Fruit fly (Drosophila melanogaster): Measurements from ENCODE around the gene comm2.
A peak's percentile ranks its signal among the peaks of the same experiment; 100 is the strongest.

comm2 gene

dm6 chr3L:15700338-15700966, 802 bp upstream of the comm2 start (continued):
- no peak for TF ChIP-seq lov (optimal IDR thresholded peaks at IDR 0.05)
- no peak for TF ChIP-seq lov (GFP tag; IDR thresholded peaks at IDR 0.05)
- TF ChIP-seq NK7.1 (GFP tag; optimal IDR thresholded peaks at IDR 0.05) = no peak
- no peak for TF ChIP-seq pfk (GFP tag; optimal IDR thresholded peaks at IDR 0.05)
- TF ChIP-seq CG14667 (GFP tag; IDR thresholded peaks at IDR 0.05) = no peak
- TF ChIP-seq Atf-2 (GFP tag; optimal IDR thresholded peaks at IDR 0.05) = no peak
- no peak for TF ChIP-seq Atf3 (GFP tag; optimal IDR thresholded peaks at IDR 0.05)
- peak; percentile 56 for TF ChIP-seq gcm (GFP tag; optimal IDR thresholded peaks at IDR 0.05)
- TF ChIP-seq CG2199 (GFP tag; IDR thresholded peaks at IDR 0.05) = 0 out of 3 replicates have a peak, but pooled peaks have one; percentile 44
- no peak for TF ChIP-seq CG11085 (GFP tag; IDR thresholded peaks at IDR 0.05)
- no peak for TF ChIP-seq CG5953 (GFP tag; IDR thresholded peaks at IDR 0.05)
- TF ChIP-seq CG1602 (GFP tag; optimal IDR thresholded peaks at IDR 0.05) = peak; percentile 40
- no peak for TF ChIP-seq Scr (GFP tag; IDR thresholded peaks at IDR 0.05; ENCODE audit: partially characterized antibody)
- TF ChIP-seq wdn (GFP tag; IDR thresholded peaks at IDR 0.05) = no peak
- no peak for TF ChIP-seq schlank (tag; optimal IDR thresholded peaks at IDR 0.05)
- no peak for TF ChIP-seq caup (GFP tag; optimal IDR thresholded peaks at IDR 0.05; ENCODE audit: severe bottlenecking)
- TF ChIP-seq sima (GFP tag; optimal IDR thresholded peaks at IDR 0.05) = no peak
- no peak for TF ChIP-seq gsb (GFP tag; IDR thresholded peaks at IDR 0.05)
- no peak for TF ChIP-seq CG32772 (GFP tag; IDR thresholded peaks at IDR 0.05)
- no peak for TF ChIP-seq fu2 (GFP tag; optimal IDR thresholded peaks at IDR 0.05)
- no peak for TF ChIP-seq ro (GFP tag; IDR thresholded peaks at IDR 0.05)
- no peak for TF ChIP-seq org-1 (GFP tag; optimal IDR thresholded peaks at IDR 0.05)
- peak; percentile 32 for TF ChIP-seq Hsf (GFP tag; optimal IDR thresholded peaks at IDR 0.05)
- no peak for TF ChIP-seq CG15479 (GFP tag; optimal IDR thresholded peaks at IDR 0.05)
- no peak for TF ChIP-seq CG17568 (GFP tag; optimal IDR thresholded peaks at IDR 0.05)
- TF ChIP-seq ash1 (GFP tag; optimal IDR thresholded peaks at IDR 0.05) = no peak
- no peak for TF ChIP-seq ken (GFP tag; IDR thresholded peaks at IDR 0.05)
- no peak for TF ChIP-seq CG17612 (GFP tag; IDR thresholded peaks at IDR 0.05)
- TF ChIP-seq sim (GFP tag; IDR thresholded peaks at IDR 0.05) = no peak
- TF ChIP-seq Myb (GFP tag; optimal IDR thresholded peaks at IDR 0.05) = no peak
- TF ChIP-seq CG17802 (tag; optimal IDR thresholded peaks at IDR 0.05) = no peak
- TF ChIP-seq lmd (GFP tag; IDR thresholded peaks at IDR 0.05) = no peak
- TF ChIP-seq unc-4 (GFP tag; IDR thresholded peaks at IDR 0.05; ENCODE audit: partially characterized antibody) = no peak
- TF ChIP-seq CG6683 (GFP tag; optimal IDR thresholded peaks at IDR 0.05) = no peak
- no peak for TF ChIP-seq slp2 (GFP tag; optimal IDR thresholded peaks at IDR 0.05)
- TF ChIP-seq CG6689 (GFP tag; IDR thresholded peaks at IDR 0.05) = no peak
- peak; percentile 47; the same call in 1 of the 2 replicates for TF ChIP-seq Xrp1 (GFP tag; IDR thresholded peaks at IDR 0.05)
- peak; percentile 4 for TF ChIP-seq CG2116 (GFP tag; optimal IDR thresholded peaks at IDR 0.05)
- TF ChIP-seq Side (GFP tag; optimal IDR thresholded peaks at IDR 0.05) = no peak
- no peak for TF ChIP-seq CG7745 (tag; optimal IDR thresholded peaks at IDR 0.05)
- TF ChIP-seq pan (optimal IDR thresholded peaks at IDR 0.05) = no peak
- no peak for TF ChIP-seq pan (GFP tag; optimal IDR thresholded peaks at IDR 0.05 in 1 of 2, IDR thresholded peaks at IDR 0.05 in 1 of 2)
- TF ChIP-seq Trl (optimal IDR thresholded peaks at IDR 0.05) = no peak
- TF ChIP-seq Trl (GFP tag; optimal IDR thresholded peaks at IDR 0.05) = no peak
- TF ChIP-seq CG30403 (GFP tag; optimal IDR thresholded peaks at IDR 0.05) = peak; percentile 36
- no peak for TF ChIP-seq Fer3 (tag; optimal IDR thresholded peaks at IDR 0.05)
- no peak for TF ChIP-seq D (optimal IDR thresholded peaks at IDR 0.05)
- TF ChIP-seq D (GFP tag; optimal IDR thresholded peaks at IDR 0.05) = peak; percentile 19
- no peak for TF ChIP-seq Nf-YA (GFP tag; IDR thresholded peaks at IDR 0.05)
- no peak for TF ChIP-seq ap (GFP tag; IDR thresholded peaks at IDR 0.05)
- TF ChIP-seq Sin3A (optimal IDR thresholded peaks at IDR 0.05) = no peak
- no peak for TF ChIP-seq Sox100B (GFP tag; optimal IDR thresholded peaks at IDR 0.05)
- TF ChIP-seq kah (GFP tag; optimal IDR thresholded peaks at IDR 0.05) = no peak
